Worm (Caenorhabditis elegans): ENCODE data around the gene F09G8.7.

F09G8.7 gene

DNA sequence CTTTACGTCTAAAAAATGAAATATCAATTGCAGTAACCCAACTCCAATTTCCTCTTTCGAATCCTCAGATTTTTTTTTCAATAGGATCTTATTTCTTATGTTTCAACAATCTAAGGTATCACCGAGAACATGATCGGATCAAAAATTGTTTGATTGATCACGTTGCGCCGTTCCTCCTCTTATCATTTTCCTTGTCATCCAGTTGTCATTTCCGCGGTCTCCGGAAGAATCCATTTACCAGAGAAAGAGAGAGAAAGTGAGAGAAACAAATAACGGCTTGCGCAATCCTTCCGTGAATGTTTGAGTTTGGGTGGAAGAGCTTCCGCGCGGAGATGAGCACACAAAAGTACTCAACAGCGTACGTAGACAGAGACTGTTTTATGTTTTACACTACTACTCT is 25.1 kb upstream of the F09G8.7 start:
- TF ChIP-seq unc-55 (GFP tag; optimal IDR thresholded peaks at IDR 0.05): peak; percentile 56
- TF ChIP-seq tbx-2 (tag; optimal IDR thresholded peaks at IDR 0.05): no peak
- no peak for TF ChIP-seq madf-2 (tag; optimal IDR thresholded peaks at IDR 0.05)
- no peak for TF ChIP-seq lin-11 (tag; optimal IDR thresholded peaks at IDR 0.05)
- TF ChIP-seq K09A11.1 (tag; optimal IDR thresholded peaks at IDR 0.05; ENCODE audit: insufficient read depth): no peak
- TF ChIP-seq ref-2 (tag; optimal IDR thresholded peaks at IDR 0.05): no peak

DNA sequence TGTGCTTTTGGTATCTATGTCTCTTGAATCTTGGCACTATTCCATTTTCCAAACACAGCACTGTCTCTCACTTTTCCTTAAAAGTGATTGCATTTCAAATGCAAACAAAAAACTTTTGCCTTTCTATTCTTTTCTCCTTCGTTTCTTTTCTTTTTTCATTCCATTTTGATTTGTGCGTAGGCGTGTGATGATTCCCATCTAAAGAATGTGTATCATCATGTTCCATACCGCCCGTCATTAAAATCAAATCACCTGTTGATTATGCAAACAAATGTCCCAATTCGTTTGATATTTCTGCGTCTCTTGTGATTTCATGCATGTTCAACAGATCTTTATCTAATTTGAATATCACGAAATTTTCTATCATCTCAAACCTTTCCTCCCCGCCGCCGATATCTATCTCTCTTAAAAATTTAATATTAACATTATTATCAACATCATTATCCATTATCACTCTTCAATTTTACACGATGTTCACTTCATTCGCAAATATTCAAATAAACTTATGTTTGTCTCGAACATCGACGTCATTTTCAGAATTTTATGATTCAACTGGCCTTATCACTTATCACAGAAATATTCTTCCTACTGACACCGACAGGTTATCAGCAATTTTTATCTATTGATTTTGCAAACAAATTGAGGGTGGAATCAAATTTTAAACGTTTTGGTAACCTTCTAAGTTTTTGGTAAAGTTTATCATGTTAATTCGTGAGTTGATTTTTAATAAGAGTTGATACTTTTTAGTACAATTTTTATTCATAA is 23.3 kb upstream of the F09G8.7 start:
- TF ChIP-seq elt-2 (tag; optimal IDR thresholded peaks at IDR 0.05) (peak; percentile 89), madf-2 (tag; optimal IDR thresholded peaks at IDR 0.05) (no peak), zip-5 (tag; optimal IDR thresholded peaks at IDR 0.05) (no peak), pha-4 (tag; optimal IDR thresholded peaks at IDR 0.05) (no peak)

DNA sequence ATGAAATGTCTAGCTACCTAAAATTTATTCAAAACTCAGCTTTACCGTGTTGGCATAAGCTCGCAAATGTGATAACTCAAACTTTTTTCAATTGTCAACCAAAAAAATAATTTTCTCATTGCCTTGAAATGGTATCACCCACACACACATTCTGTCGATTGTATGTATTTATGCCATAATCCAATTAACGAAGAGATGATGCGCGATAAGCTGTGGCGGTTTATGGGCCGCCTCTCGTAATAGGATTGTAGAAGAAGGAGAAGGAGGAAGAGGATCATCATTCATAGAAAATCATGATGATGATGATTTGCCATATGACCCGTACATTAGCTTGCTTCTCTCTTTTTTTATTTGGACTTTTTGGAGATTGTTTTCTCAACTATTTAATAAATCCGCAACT is 21.0 kb upstream of the F09G8.7 start:
- no peak for TF ChIP-seq lin-11 (tag; optimal IDR thresholded peaks at IDR 0.05)
- TF ChIP-seq unc-42 (tag; optimal IDR thresholded peaks at IDR 0.05): peak; percentile 85

DNA sequence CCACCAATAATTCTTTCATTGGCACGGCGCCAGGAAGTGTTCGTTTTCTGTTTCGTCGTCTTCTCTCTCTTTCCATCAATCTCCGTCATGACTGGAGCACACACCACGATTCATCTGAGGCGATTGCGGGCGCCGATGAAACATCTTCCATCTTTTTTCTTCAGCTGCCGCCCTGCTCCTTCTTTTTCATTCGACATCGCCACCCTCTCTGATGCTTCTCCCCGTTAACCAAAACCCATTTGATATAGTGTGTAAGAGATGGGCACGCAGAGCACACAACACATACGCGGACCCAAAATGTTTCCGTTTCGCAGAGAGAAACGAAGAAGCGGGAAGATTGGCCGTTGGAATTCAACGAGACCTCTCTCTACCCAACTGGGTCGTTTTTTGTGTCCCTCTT is 19.4 kb upstream of the F09G8.7 start:
- TF ChIP-seq ceh-30 (tag; optimal IDR thresholded peaks at IDR 0.05): no peak
- peak; percentile 62 for TF ChIP-seq ceh-18 (tag; optimal IDR thresholded peaks at IDR 0.05)
- no peak for TF ChIP-seq sox-4 (tag; optimal IDR thresholded peaks at IDR 0.05)
- no peak for TF ChIP-seq C08G9.2 (tag; optimal IDR thresholded peaks at IDR 0.05)
- no peak for TF ChIP-seq ets-4 (tag; optimal IDR thresholded peaks at IDR 0.05)
- no peak for TF ChIP-seq pha-2 (tag; optimal IDR thresholded peaks at IDR 0.05)
- TF ChIP-seq sox-2 (GFP tag; IDR thresholded peaks at IDR 0.05): no peak
- no peak for TF ChIP-seq nhr-11 (tag; optimal IDR thresholded peaks at IDR 0.05)
- no peak for TF ChIP-seq ztf-16 (tag; optimal IDR thresholded peaks at IDR 0.05)
- no peak for TF ChIP-seq mec-3 (tag; optimal IDR thresholded peaks at IDR 0.05; ENCODE audit: borderline replicate concordance)
- TF ChIP-seq ceh-6 (GFP tag; optimal IDR thresholded peaks at IDR 0.05): no peak
- TF ChIP-seq ceh-31 (tag; optimal IDR thresholded peaks at IDR 0.05): no peak
- no peak for TF ChIP-seq ceh-22 (tag; optimal IDR thresholded peaks at IDR 0.05)
- TF ChIP-seq elt-2 (tag; optimal IDR thresholded peaks at IDR 0.05): no peak
- TF ChIP-seq lin-11 (tag; optimal IDR thresholded peaks at IDR 0.05): no peak
- no peak for TF ChIP-seq lim-6 (tag; optimal IDR thresholded peaks at IDR 0.05)
- no peak for TF ChIP-seq eyg-1 (tag; optimal IDR thresholded peaks at IDR 0.05)
- TF ChIP-seq Y22D7AL.16 (tag; optimal IDR thresholded peaks at IDR 0.05): no peak
- TF ChIP-seq unc-86 (tag; optimal IDR thresholded peaks at IDR 0.05): no peak
- no peak for TF ChIP-seq hlh-6 (tag; optimal IDR thresholded peaks at IDR 0.05)
- TF ChIP-seq odd-2 (tag; optimal IDR thresholded peaks at IDR 0.05): no peak
- no peak for TF ChIP-seq T23F11.4 (GFP tag; optimal IDR thresholded peaks at IDR 0.05)
- TF ChIP-seq fkh-10 (GFP tag; optimal IDR thresholded peaks at IDR 0.05): no peak
- no peak for TF ChIP-seq pha-4 (tag; optimal IDR thresholded peaks at IDR 0.05)
- no peak for TF ChIP-seq ceh-2 (tag; optimal IDR thresholded peaks at IDR 0.05)
- peak; percentile 34 for TF ChIP-seq rnt-1 (tag; optimal IDR thresholded peaks at IDR 0.05)
- TF ChIP-seq unc-55 (GFP tag; optimal IDR thresholded peaks at IDR 0.05): peak; percentile 46
- no peak for TF ChIP-seq ceh-45 (GFP tag; IDR thresholded peaks at IDR 0.05)
- no peak for TF ChIP-seq pros-1 (tag; optimal IDR thresholded peaks at IDR 0.05)
- no peak for TF ChIP-seq fax-1 (tag; optimal IDR thresholded peaks at IDR 0.05)
- no peak for TF ChIP-seq C38D4.7 (GFP tag; optimal IDR thresholded peaks at IDR 0.05)
- TF ChIP-seq K02D7.2 (tag; optimal IDR thresholded peaks at IDR 0.05): no peak
- no peak for TF ChIP-seq ceh-24 (tag; optimal IDR thresholded peaks at IDR 0.05)
- no peak for TF ChIP-seq ceh-14 (tag; optimal IDR thresholded peaks at IDR 0.05)
- no peak for TF ChIP-seq che-1 (tag; optimal IDR thresholded peaks at IDR 0.05)
- TF ChIP-seq ttx-3 (tag; optimal IDR thresholded peaks at IDR 0.05): no peak
- no peak for TF ChIP-seq npax-4 (tag; optimal IDR thresholded peaks at IDR 0.05)
- TF ChIP-seq hlh-30 (tag; optimal IDR thresholded peaks at IDR 0.05; ENCODE audit: insufficient read depth): no peak
- no peak for TF ChIP-seq ceh-34 (tag; optimal IDR thresholded peaks at IDR 0.05)
- no peak for TF ChIP-seq hlh-15 (tag; optimal IDR thresholded peaks at IDR 0.05)
